Fruit fly (Drosophila melanogaster) whole organism, wandering third instar larva: ENCODE results near the gene CG13793.

Experiments used
- Abd-B ChIP-seq: fragments of >200 bp; optimal IDR thresholded peaks from 2 replicates; lab custom pipeline; 2017; ENCODE audit warnings: missing biosample characterization, missing genetic modification characterization
- CG32264 ChIP-seq: fragments of 200-800 bp; sonication (Bioruptor generic); optimal IDR thresholded peaks from 2 replicates; lab custom pipeline; 2016; ENCODE audit warnings: missing biosample characterization, missing genetic modification characterization
- CG9705 ChIP-seq: fragments of 200-800 bp; sonication (Bioruptor generic); optimal IDR thresholded peaks from 2 replicates; lab custom pipeline; 2018; ENCODE audit warnings: missing biosample characterization, mild to moderate bottlenecking, missing genetic modification characterization
- CrebA ChIP-seq: fragments of 200-800 bp; sonication (Bioruptor generic); optimal IDR thresholded peaks from 2 replicates; lab custom pipeline; 2016; ENCODE audit warnings: missing biosample characterization, mild to moderate bottlenecking, missing genetic modification characterization, borderline replicate concordance
- Dfd ChIP-seq: fragments of >200 bp; optimal IDR thresholded peaks from 2 replicates; lab custom pipeline; 2017; ENCODE audit warnings: missing biosample characterization, missing genetic modification characterization
- Dif ChIP-seq: fragments of 200-275, 200-300 bp; sonication (Bioruptor generic); optimal IDR thresholded peaks from 2 replicates; lab custom pipeline; 2018; ENCODE audit warnings: missing biosample characterization, missing genetic modification characterization; ENCODE audit not compliant: partially characterized antibody
- GATAd ChIP-seq: sonication (Bioruptor generic); optimal IDR thresholded peaks from 2 replicates; lab custom pipeline; 2016; ENCODE audit warnings: missing biosample characterization, missing genetic modification characterization
- HLH106 ChIP-seq: fragments of 200-800 bp; optimal IDR thresholded peaks from 3 replicates; lab custom pipeline; 2019; ENCODE audit warnings: missing biosample characterization, mild to moderate bottlenecking, missing genetic modification characterization, moderate library complexity
- Hr78 ChIP-seq: fragments of >200 bp; optimal IDR thresholded peaks from 2 replicates; lab custom pipeline; 2017; ENCODE audit warnings: missing biosample characterization, missing genetic modification characterization
- Hr83 ChIP-seq: fragments of 200-300 bp; sonication (Bioruptor generic); optimal IDR thresholded peaks from 2 replicates; lab custom pipeline; 2016; ENCODE audit warnings: missing biosample characterization, mild to moderate bottlenecking, missing genetic modification characterization, moderate library complexity; ENCODE audit not compliant: poor library complexity, severe bottlenecking
- Jra ChIP-seq: sonication (Bioruptor generic); optimal IDR thresholded peaks from 2 replicates; lab custom pipeline; 2016; ENCODE audit warnings: missing biosample characterization, missing genetic modification characterization
- Mio ChIP-seq: sonication (Bioruptor generic); optimal IDR thresholded peaks from 2 replicates; lab custom pipeline; 2016; ENCODE audit warnings: missing biosample characterization, missing genetic modification characterization
- Myc ChIP-seq: fragments of >200 bp; optimal IDR thresholded peaks from 2 replicates; lab custom pipeline; 2017
- N ChIP-seq: fragments of >200 bp; optimal IDR thresholded peaks from 2 replicates; lab custom pipeline; 2018; ENCODE audit warnings: missing biosample characterization, missing external identifiers, missing genetic modification characterization
- OdsH ChIP-seq: fragments of 200-800 bp; sonication (Bioruptor generic); optimal IDR thresholded peaks from 2 replicates; lab custom pipeline; 2016; ENCODE audit warnings: missing biosample characterization, mild to moderate bottlenecking, missing genetic modification characterization
- Rel ChIP-seq, 2 experiments: fragments of 200-800 bp; sonication (Bioruptor generic) in 1 of 2; optimal IDR thresholded peaks; 2 replicates in 1 of 2; 3 replicates in 1 of 2; lab custom pipeline; 2016 to 2019; ENCODE audit warnings: mild to moderate bottlenecking in 2 of 2, missing biosample characterization in 2 of 2, missing genetic modification characterization in 2 of 2, moderate library complexity in 1 of 2
- Vsx2 ChIP-seq: fragments of 200-300, 225-300 bp; sonication (Bioruptor generic); optimal IDR thresholded peaks from 2 replicates; lab custom pipeline; 2018; ENCODE audit warnings: missing biosample characterization, missing genetic modification characterization; ENCODE audit not compliant: partially characterized antibody
- br ChIP-seq: fragments of 200-800 bp; sonication (Bioruptor generic); optimal IDR thresholded peaks from 2 replicates; lab custom pipeline; 2016; ENCODE audit warnings: missing biosample characterization, missing genetic modification characterization
- brk ChIP-seq: fragments of 200-800 bp; sonication (Bioruptor generic); optimal IDR thresholded peaks from 2 replicates; lab custom pipeline; 2016; ENCODE audit warnings: missing biosample characterization, mild to moderate bottlenecking, missing genetic modification characterization
- ey ChIP-seq: fragments of 200-800 bp; sonication (Bioruptor generic); optimal IDR thresholded peaks from 2 replicates; lab custom pipeline; 2016; ENCODE audit warnings: missing biosample characterization, missing genetic modification characterization
- foxo ChIP-seq, 2 experiments: fragments of 200-800 bp; sonication (Bioruptor generic); optimal IDR thresholded peaks; 2 replicates in 1 of 2; 3 replicates in 1 of 2; lab custom pipeline; 2016 to 2017; ENCODE audit warnings: missing biosample characterization in 2 of 2, missing genetic modification characterization in 2 of 2
- fru ChIP-seq: fragments of 200-800 bp; sonication (Bioruptor generic); optimal IDR thresholded peaks from 3 replicates; lab custom pipeline; 2016; ENCODE audit warnings: missing biosample characterization, mild to moderate bottlenecking, missing genetic modification characterization
- h ChIP-seq: fragments of 200-800 bp; sonication (Bioruptor generic); optimal IDR thresholded peaks from 3 replicates; lab custom pipeline; 2016; ENCODE audit warnings: missing biosample characterization, mild to moderate bottlenecking, missing genetic modification characterization
- jim ChIP-seq: fragments of 175-275, 200-325 bp; sonication (Bioruptor generic); optimal IDR thresholded peaks from 2 replicates; lab custom pipeline; 2016; ENCODE audit warnings: missing biosample characterization, mild to moderate bottlenecking, missing genetic modification characterization
- lola ChIP-seq: fragments of >200 bp; optimal IDR thresholded peaks from 2 replicates; lab custom pipeline; 2017; ENCODE audit warnings: missing biosample characterization, missing genetic modification characterization
- pan ChIP-seq: fragments of >200 bp; optimal IDR thresholded peaks from 2 replicates; lab custom pipeline; 2017
- psq ChIP-seq: fragments of 200-800 bp; sonication (Bioruptor generic); optimal IDR thresholded peaks from 3 replicates; lab custom pipeline; 2017; ENCODE audit warnings: missing biosample characterization, mild to moderate bottlenecking, missing genetic modification characterization, moderate library complexity
- rgr ChIP-seq: fragments of 200-800 bp; sonication (Bioruptor generic); optimal IDR thresholded peaks from 3 replicates; lab custom pipeline; 2016; ENCODE audit warnings: missing biosample characterization, mild to moderate bottlenecking, missing genetic modification characterization
- sage ChIP-seq: fragments of 200-800 bp; sonication (Bioruptor generic); optimal IDR thresholded peaks from 2 replicates; lab custom pipeline; 2016; ENCODE audit warnings: missing biosample characterization, mild to moderate bottlenecking, missing genetic modification characterization
- sv ChIP-seq: fragments of 200-800 bp; sonication (Bioruptor generic); optimal IDR thresholded peaks from 3 replicates; lab custom pipeline; 2016; ENCODE audit warnings: missing biosample characterization, missing genetic modification characterization
- usp ChIP-seq: fragments of >200 bp; optimal IDR thresholded peaks from 2 replicates; lab custom pipeline; 2017; ENCODE audit warnings: missing biosample characterization, missing genetic modification characterization
- woc ChIP-seq: sonication (Bioruptor generic); optimal IDR thresholded peaks from 2 replicates; lab custom pipeline; 2016; ENCODE audit warnings: missing biosample characterization, mild to moderate bottlenecking, missing genetic modification characterization

The CG13793 gene

DNA sequence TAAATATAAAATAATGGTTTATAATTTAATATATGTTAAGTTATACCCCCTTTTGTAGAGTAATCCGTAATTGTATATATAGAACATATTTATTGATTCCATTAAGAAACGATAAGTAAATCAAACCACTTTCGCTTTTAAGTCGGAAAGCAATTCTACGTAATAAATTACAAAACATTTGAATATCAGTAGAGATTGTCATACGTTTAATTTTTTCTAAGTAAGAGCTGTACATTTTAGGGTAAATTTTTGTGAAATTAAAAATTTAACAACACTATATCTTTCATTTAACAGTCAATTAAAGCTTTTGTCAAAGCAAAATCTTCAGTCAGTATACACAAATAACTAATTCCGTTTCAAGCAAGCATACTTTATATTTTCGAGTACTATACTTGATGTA lies 34.6 kb upstream of the CG13793 start, which contains the start of gene CG46025:
CG46025 (plus strand) TSS at position 301 of the 400 bp plus-strand sequence.
- TF ChIP-seq Vsx2 (GFP tag; lab: Kevin White, UChicago) = no peak
- no peak for TF ChIP-seq Dfd
- TF ChIP-seq sage (GFP tag; lab: Kevin White, UChicago) = no peak
- no peak for TF ChIP-seq lola (GFP tag; lab: Kevin White, UChicago)
- no peak for TF ChIP-seq CG32264
- TF ChIP-seq ey (GFP tag; lab: Kevin White, UChicago) = no peak
- no peak for TF ChIP-seq N

DNA sequence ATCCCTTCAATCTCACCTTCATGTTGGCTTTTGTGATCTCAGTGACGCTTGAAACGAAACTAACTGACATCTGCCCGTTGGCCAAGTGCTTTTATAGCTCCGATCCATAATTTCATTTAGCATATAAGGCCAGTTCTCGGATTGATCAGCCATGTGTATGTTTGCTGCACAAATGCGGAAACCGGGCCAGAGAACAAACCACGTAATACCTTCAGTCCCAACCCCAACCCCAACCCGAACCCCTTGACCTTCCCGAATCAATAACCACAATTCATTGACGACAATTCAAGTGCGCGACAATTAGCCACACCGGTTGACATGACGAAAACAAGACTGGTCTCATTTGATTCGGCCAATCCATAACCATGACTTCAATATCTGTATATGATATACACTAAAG lies 33.8 kb upstream of the CG13793 start, which contains the start of gene CG7203:
CG7203 (minus strand) TSS at position 101 of the 400 bp plus-strand sequence.
- TF ChIP-seq OdsH (GFP tag; lab: Kevin White, UChicago) (no peak), Dfd (no peak), sv (GFP tag; lab: Kevin White, UChicago) (no peak), foxo (GFP tag; optimal IDR thresholded peaks at IDR 0.05; lab: Kevin White, UChicago) (no peak), jim (GFP tag; lab: Kevin White, UChicago) (no peak), Hr78 (GFP tag; lab: Kevin White, UChicago) (no peak), Dif (GFP tag; lab: Kevin White, UChicago) (no peak), Vsx2 (GFP tag; lab: Kevin White, UChicago) (no peak), Myc (no peak), ey (GFP tag; lab: Kevin White, UChicago) (no peak), CG9705 (GFP tag; lab: Kevin White, UChicago) (no peak), Abd-B (GFP tag; lab: Kevin White, UChicago) (no peak), lola (GFP tag; lab: Kevin White, UChicago) (no peak), CrebA (GFP tag; lab: Kevin White, UChicago) (no peak), fru (GFP tag; lab: Kevin White, UChicago) (no peak), pan (no peak), N (no peak)

DNA sequence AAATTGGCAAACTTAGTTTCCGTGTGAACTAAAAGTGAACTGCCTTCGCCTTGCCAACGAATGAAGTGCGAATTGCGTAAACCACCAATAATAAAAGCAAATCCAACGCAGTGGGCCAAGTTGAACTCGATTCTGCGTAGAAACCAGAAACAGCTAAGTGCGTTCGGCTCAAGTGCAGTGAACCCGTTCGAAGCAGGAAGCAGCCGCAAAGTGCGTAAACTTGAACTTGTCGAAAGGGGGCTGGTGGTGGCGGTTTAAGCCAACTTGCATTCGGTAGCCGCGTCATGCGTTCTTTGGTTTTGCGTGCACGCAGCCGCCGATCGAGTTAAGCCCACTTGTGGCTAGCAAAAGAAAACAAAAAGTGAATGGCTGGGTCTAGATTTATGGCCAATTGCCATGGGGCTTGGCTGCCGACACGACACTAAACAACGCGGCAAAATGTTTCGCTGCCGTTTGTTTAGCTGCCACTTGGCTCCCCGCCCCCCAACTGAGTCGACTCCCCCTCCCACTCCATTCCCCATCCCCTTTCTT lies 31.4 kb upstream of the CG13793 start:
- no peak for TF ChIP-seq jim (GFP tag; lab: Kevin White, UChicago)
- no peak for TF ChIP-seq HLH106 (tag; lab: Kevin White, UChicago)
- no peak for TF ChIP-seq Hr83 (GFP tag; lab: Kevin White, UChicago)
- no peak for TF ChIP-seq N
- TF ChIP-seq CG32264 = no peak
- TF ChIP-seq, all 38 proteins: peak for 0

DNA sequence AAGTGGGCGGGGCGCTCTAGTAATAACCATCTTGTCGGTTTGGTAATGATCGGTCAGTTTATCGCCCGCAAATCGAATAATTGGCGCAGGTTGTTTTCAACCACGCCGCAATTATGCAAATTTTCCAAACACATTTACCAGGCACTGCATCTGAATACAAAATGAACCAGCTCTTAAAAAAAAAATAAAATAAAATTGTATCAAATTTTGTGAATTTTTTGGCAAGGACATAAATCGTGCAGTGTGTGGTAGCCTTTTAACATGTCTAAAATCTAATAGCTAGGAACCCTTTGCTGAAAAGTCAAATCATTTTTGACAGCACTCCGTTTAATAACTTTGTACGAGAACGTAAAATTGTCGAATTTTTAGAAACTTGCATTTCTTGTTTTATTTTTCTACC lies 27.7 kb upstream of the CG13793 start, which contains the start of gene ATPsynGL:
ATPsynGL (plus strand) TSS at position 301 of the 400 bp plus-strand sequence.
- TF ChIP-seq br (no peak), CG9705 (GFP tag; lab: Kevin White, UChicago) (no peak), woc (GFP tag; lab: Kevin White, UChicago) (no peak), Mio (GFP tag; lab: Kevin White, UChicago) (no peak), N (no peak), foxo (GFP tag; optimal IDR thresholded peaks at IDR 0.05; lab: Kevin White, UChicago) (no peak), Dif (GFP tag; lab: Kevin White, UChicago) (no peak), jim (GFP tag; lab: Kevin White, UChicago) (no peak), ey (GFP tag; lab: Kevin White, UChicago) (no peak)

DNA sequence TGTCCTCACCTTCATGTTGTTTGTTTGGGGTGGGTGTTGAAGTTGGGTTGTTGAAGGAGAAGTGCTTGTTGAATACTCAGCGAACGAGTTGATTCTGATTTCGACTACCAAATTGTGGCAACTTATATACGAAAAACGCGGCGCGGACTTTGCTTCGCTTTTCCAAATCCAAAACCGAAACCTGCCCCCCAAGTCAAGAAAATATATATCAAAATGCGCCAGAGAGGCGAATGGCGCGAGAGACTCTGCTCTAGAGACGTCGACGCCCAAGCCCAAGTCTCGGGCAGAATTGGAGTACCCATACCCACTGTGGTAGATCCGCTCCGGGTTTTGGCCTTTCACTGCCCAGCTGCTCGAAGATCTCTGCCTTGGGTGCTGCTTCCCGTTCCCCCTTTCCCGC lies 25.5 kb upstream of the CG13793 start, which contains the start of gene CG7214:
CG7214 (minus strand) TSS at position 101 of the 400 bp plus-strand sequence.
- TF ChIP-seq Rel (GFP tag; optimal IDR thresholded peaks at IDR 0.05; lab: Kevin White, UChicago) (no peak), Rel (tag; optimal IDR thresholded peaks at IDR 0.05; lab: Kevin White, UChicago) (no peak), Dfd (no peak), CG32264 (no peak), usp (GFP tag; lab: Kevin White, UChicago) (no peak), N (no peak), Mio (GFP tag; lab: Kevin White, UChicago) (no peak)

DNA sequence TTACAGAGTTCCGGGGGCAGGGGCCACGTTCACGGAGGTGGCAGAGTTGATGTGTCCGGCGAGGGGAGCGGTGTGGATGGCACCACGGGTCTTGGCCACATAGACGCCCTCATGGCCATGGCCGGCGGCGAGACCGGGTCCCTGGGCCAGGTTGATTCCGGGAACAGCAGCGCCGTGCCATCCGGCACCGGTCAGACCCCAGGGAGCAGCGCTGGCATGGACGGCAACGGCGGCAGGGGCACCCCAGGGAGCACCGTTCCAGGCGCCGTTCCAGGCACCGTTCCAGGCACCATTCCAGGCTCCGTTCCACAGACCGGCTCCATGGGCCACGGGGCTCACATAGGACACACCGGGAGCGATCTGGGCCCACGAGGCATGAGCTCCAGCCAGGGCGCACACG lies 24.9 kb upstream of the CG13793 start:
- no peak for TF ChIP-seq HLH106 (tag; lab: Kevin White, UChicago)
- no peak for TF ChIP-seq foxo (GFP tag; optimal IDR thresholded peaks at IDR 0.05; lab: Kevin White, UChicago)
- TF ChIP-seq rgr = no peak
- no peak for TF ChIP-seq GATAd
- TF ChIP-seq Abd-B (GFP tag; lab: Kevin White, UChicago) = no peak
- no peak for TF ChIP-seq CG9705 (GFP tag; lab: Kevin White, UChicago)
- TF ChIP-seq Hr83 (GFP tag; lab: Kevin White, UChicago) = no peak
- TF ChIP-seq Jra (GFP tag; lab: Kevin White, UChicago) = no peak
- no peak for TF ChIP-seq h
- no peak for TF ChIP-seq psq (GFP tag; lab: Kevin White, UChicago)
- no peak for TF ChIP-seq Rel (GFP tag; optimal IDR thresholded peaks at IDR 0.05; lab: Kevin White, UChicago)
- TF ChIP-seq Rel (tag; optimal IDR thresholded peaks at IDR 0.05; lab: Kevin White, UChicago) = no peak
- TF ChIP-seq CrebA (GFP tag; lab: Kevin White, UChicago) = no peak
- TF ChIP-seq brk (GFP tag; lab: Kevin White, UChicago) = no peak
- TF ChIP-seq Mio (GFP tag; lab: Kevin White, UChicago) = no peak
- no peak for TF ChIP-seq Hr78 (GFP tag; lab: Kevin White, UChicago)
